Worm (Caenorhabditis elegans): Measurements from ENCODE around the gene C18B10.6.
A peak's percentile ranks its signal among the peaks of the same experiment; 100 is the strongest.

Gene C18B10.6

DNA sequence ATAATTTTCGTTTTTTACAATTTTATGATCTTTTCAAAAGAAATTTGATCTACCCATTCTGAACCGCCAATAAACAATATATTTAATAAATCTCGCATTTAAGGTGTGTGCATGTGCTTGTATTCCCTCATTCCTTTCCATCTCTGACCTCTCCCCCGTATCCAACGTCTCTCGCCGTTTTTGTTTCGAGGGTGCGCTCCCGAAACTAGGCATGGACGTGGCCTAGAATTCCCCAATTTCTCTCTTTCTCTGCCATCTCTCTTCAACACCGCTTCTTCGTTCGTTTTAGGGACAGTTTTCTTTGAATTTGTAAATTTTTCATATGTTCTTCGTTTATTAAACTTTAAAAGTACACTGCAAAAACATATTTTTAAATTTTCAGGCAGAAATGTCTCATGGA lies 15.3 kb downstream of the C18B10.6 start, which contains the start of gene F25E5.1 (continued):
- TF ChIP-seq snu-23 (GFP tag; optimal IDR thresholded peaks at IDR 0.05) (peak; percentile 76), lir-3 (tag; optimal IDR thresholded peaks at IDR 0.05; ENCODE audit: poor library complexity) (peak; percentile 86), fos-1 (tag; optimal IDR thresholded peaks at IDR 0.05) (no peak), mef-2 (tag; optimal IDR thresholded peaks at IDR 0.05) (no peak), ceh-82 (tag; optimal IDR thresholded peaks at IDR 0.05) (peak; percentile 42 to 73 (median 65)), dpl-1 (GFP tag; optimal IDR thresholded peaks at IDR 0.05) (peak; percentile 49 to 72 (median 63)), ceh-88 (GFP tag; IDR thresholded peaks at IDR 0.05) (no peak)

DNA sequence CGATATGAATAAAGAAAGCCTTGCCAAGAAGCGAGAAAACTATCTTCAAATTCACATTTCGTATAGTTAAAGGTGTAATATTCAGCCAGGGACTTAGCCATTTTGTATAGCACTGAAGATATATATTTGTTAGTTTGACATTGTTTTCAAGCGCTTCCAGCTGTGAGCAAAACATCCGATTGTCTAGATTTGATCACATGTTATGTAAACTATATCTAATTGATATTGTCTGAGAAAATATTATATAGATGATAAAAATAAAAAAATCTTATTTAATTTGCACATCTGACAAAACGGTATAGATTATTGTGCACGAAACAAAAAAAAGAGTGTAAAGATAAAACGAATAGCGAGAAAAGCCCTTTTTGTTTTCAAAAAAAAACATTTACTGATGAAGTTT lies 16.2 kb downstream of the C18B10.6 start, which contains the start of gene srh-89:
srh-89 (minus strand) TSS at position 101 of the 400 bp plus-strand sequence.
- TF ChIP-seq sox-4 (tag; optimal IDR thresholded peaks at IDR 0.05) (no peak), swsn-7 (tag; optimal IDR thresholded peaks at IDR 0.05) (no peak), ceh-90 (tag; optimal IDR thresholded peaks at IDR 0.05) (no peak)

DNA sequence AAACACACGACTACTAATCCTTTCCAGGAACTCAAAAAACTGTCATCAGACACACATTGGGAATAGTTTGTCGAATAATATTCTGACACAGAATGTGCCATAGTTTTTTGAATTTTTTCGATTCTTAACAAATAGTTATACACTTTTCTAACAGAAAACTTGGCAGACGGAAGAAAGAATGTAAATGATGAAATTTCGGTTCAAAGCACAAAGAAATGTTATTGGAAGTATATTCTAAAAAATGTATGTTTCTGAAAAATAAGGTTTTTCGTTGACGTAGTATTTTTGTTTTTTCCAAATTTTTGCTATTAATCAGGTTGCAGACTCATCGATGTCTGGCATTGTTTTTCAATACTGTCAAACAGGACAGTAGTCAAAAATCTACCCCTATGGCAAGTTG lies 20.0 kb downstream of the C18B10.6 start, which contains the start of gene srh-92:
srh-92 (minus strand) TSS at position 101 of the 400 bp plus-strand sequence.
- TF ChIP-seq rnt-1 (tag; optimal IDR thresholded peaks at IDR 0.05) = no peak
- no peak for TF ChIP-seq C16A3.4 (tag; optimal IDR thresholded peaks at IDR 0.05)
- TF ChIP-seq mep-1 (tag; optimal IDR thresholded peaks at IDR 0.05) = no peak
- TF ChIP-seq F16B12.6 (tag; optimal IDR thresholded peaks at IDR 0.05) = no peak
- TF ChIP-seq hpl-2 (GFP tag; optimal IDR thresholded peaks at IDR 0.05) = no peak
- no peak for TF ChIP-seq nhr-19 (GFP tag; conservative IDR thresholded peaks at IDR 0.05)
- TF ChIP-seq ceh-8 (GFP tag; optimal IDR thresholded peaks at IDR 0.05) = no peak
- no peak for TF ChIP-seq nhr-47 (tag; optimal IDR thresholded peaks at IDR 0.05)
- TF ChIP-seq zip-4 (GFP tag; optimal IDR thresholded peaks at IDR 0.05) = no peak
- TF ChIP-seq nhr-237 (tag; optimal IDR thresholded peaks at IDR 0.05) = no peak
- TF ChIP-seq elt-2 (tag; optimal IDR thresholded peaks at IDR 0.05) = no peak
- no peak for TF ChIP-seq nhr-20 (tag; optimal IDR thresholded peaks at IDR 0.05)
- TF ChIP-seq ceh-88 (GFP tag; IDR thresholded peaks at IDR 0.05) = no peak
- no peak for TF ChIP-seq lin-35 (GFP tag; optimal IDR thresholded peaks at IDR 0.05)
- no peak for TF ChIP-seq vab-15 (tag; optimal IDR thresholded peaks at IDR 0.05)
- no peak for TF ChIP-seq ceh-90 (tag; optimal IDR thresholded peaks at IDR 0.05)
- no peak for TF ChIP-seq fkh-4 (tag; optimal IDR thresholded peaks at IDR 0.05; ENCODE audit: borderline replicate concordance)

DNA sequence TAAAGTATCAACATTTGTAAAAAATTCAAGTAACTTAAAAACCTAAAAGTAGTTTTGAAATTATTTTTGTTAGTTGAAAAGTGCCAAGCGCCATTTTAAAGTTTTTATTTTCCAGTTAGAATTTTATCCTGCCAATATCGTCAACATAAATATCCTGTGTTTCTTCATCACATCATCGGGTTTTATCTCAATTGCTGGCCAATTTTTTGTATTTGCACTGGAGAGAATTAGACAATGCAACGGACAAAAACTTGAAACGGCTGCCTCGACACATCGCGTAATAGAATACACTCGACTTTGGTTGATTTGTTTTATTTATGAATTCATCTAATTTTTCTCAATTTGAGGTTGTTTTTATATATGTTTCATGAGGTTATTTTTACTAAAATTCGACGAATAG lies 25.8 kb downstream of the C18B10.6 start, which contains the start of gene F25E5.2:
F25E5.2 (plus strand) TSS at position 301 of the 400 bp plus-strand sequence.
- no peak for TF ChIP-seq zip-4 (GFP tag; optimal IDR thresholded peaks at IDR 0.05)
- no peak for TF ChIP-seq isw-1 (GFP tag; IDR thresholded peaks at IDR 0.05)

DNA sequence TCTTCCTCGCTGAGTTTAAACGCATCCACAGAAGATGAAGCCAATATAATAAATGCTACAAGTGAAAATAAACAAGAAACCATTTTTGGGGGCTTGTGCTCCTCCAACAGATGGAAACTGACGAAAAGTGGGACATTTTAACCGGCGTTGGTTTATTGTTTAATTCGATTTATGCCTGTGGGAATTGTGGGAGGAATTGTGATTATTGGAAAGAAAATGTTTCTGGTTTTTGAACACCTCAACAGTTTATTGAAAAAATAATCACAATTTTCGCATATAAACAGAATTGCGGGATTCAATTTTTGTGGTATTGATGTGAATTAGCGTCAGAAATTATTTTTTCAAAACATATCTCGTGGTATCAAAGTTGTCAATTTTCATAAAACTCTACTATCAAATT lies 26.6 kb downstream of the C18B10.6 start, which contains the start of gene try-8:
try-8 (minus strand) TSS at position 101 of the 400 bp plus-strand sequence.
- TF ChIP-seq lir-3 (tag; optimal IDR thresholded peaks at IDR 0.05; ENCODE audit: poor library complexity) (no peak), hpl-2 (GFP tag; optimal IDR thresholded peaks at IDR 0.05) (no peak), jun-1 (tag; optimal IDR thresholded peaks at IDR 0.05) (no peak)

DNA sequence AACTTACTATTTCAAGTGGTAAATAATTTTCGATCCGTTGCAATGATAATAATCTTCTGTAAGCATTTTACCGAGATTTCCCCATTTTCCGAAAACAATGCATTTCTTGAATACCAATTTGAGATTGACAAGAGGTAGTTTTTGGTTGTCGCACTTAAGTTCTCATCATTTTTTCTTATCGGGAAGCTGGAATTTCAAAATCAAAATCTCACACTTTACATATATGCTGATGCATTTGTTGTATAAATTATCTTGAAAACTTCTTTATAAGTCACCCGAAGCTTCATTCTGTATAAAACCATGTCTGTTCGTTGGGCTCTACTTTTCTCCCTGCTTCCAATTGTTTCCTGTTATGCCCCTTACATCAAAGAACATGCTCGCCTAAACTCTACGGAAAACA lies 29.4 kb downstream of the C18B10.6 start, which contains the start of gene try-11:
try-11 (plus strand) TSS at position 301 of the 400 bp plus-strand sequence.
- TF ChIP-seq mef-2 (tag; optimal IDR thresholded peaks at IDR 0.05) (no peak), efl-1 (optimal IDR thresholded peaks at IDR 0.05) (no peak), efl-1 (GFP tag; optimal IDR thresholded peaks at IDR 0.05 in 1 of 2) (peak in 1 of 2 experiments; percentile 24), zip-4 (GFP tag; optimal IDR thresholded peaks at IDR 0.05) (no peak)

DNA sequence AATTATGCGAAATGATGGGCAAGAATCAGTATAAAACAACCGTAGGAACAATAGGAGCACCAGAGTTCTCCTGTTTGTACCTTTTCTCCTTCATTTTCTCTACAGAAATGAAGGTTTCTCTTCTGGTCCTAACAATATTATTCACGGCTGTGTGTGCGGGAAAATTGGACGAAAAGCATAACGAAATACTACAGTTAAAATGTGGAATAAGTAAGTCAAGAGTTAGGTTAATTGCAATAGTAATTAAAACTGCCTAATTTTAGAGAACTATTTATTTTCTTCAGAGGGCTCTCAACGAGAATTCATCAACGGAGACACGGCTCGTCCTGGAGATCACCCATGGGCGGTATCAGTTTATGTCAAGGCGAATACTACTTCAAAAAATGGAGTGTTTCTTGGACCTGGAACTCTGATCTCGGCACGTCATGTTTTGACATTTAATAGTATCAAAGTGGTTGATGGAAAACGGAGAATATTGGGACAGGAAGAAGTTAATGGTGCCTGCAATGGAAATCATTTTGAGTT lies 31.5 kb downstream of the C18B10.6 start, which contains the start of gene try-12:
try-12 (plus strand) TSS at position 51 of the 525 bp plus-strand sequence.
- TF ChIP-seq efl-1 (optimal IDR thresholded peaks at IDR 0.05) = no peak
- peak in 1 of 2 experiments; percentile 58 for TF ChIP-seq efl-1 (GFP tag; optimal IDR thresholded peaks at IDR 0.05 in 1 of 2)
- TF ChIP-seq ets-5 (GFP tag; IDR thresholded peaks at IDR 0.05) = no peak
